Worm (Caenorhabditis elegans) whole organism, late embryonic: ENCODE results near the gene H39E20.1.
A peak's percentile ranks its signal among the peaks of the same experiment; 100 is the strongest.
"Not testable (repeated sequence)": the region's sequence is repeated elsewhere in the genome, so short reads cannot be mapped to it uniquely, and the experiment has no call there.

Experiments used
- C08G9.2 ChIP-seq: sonication (generic microtip); optimal IDR thresholded peaks from 2 replicates; lab custom pipeline; 2016; ENCODE audit warnings: mild to moderate bottlenecking, missing genetic modification characterization, moderate library complexity, missing compliant biosample characterization
- C38D4.7 ChIP-seq: fragments of 200-800 bp; sonication (Bioruptor generic); optimal IDR thresholded peaks from 2 replicates; lab custom pipeline; 2018; ENCODE audit warnings: mild to moderate bottlenecking, missing genetic modification characterization, moderate library complexity, missing compliant biosample characterization
- F13H6.1 ChIP-seq: sonication (generic microtip); optimal IDR thresholded peaks from 2 replicates; lab custom pipeline; 2016; ENCODE audit warnings: missing genetic modification characterization, missing compliant biosample characterization
- K02D7.2 ChIP-seq: sonication (generic microtip); optimal IDR thresholded peaks from 2 replicates; lab custom pipeline; 2017; ENCODE audit warnings: mild to moderate bottlenecking, missing genetic modification characterization, missing compliant biosample characterization
- K09A11.1 ChIP-seq: sonication (generic microtip); optimal IDR thresholded peaks from 2 replicates; lab custom pipeline; 2017; ENCODE audit warnings: antibody characterized with exemption, mild to moderate bottlenecking, missing genetic modification characterization, missing compliant biosample characterization; ENCODE audit not compliant: insufficient read depth
- T23F11.4 ChIP-seq: fragments of 200-800 bp; sonication (Bioruptor generic); optimal IDR thresholded peaks from 2 replicates; lab custom pipeline; 2018; ENCODE audit warnings: mild to moderate bottlenecking, missing genetic modification characterization, missing compliant biosample characterization
- ahr-1 ChIP-seq: sonication (generic microtip); optimal IDR thresholded peaks from 2 replicates; lab custom pipeline; 2016; ENCODE audit warnings: missing genetic modification characterization, missing compliant biosample characterization
- ceh-24 ChIP-seq: sonication (generic microtip); optimal IDR thresholded peaks from 2 replicates; lab custom pipeline; 2016; ENCODE audit warnings: mild to moderate bottlenecking, missing genetic modification characterization, missing compliant biosample characterization
- ceh-30 ChIP-seq: fragments of 150-350 bp; optimal IDR thresholded peaks from 2 replicates; lab custom pipeline; 2014; ENCODE audit warnings: missing biosample characterization, missing genetic modification characterization
- ceh-31 ChIP-seq: sonication (generic microtip); optimal IDR thresholded peaks from 2 replicates; lab custom pipeline; 2016; ENCODE audit warnings: missing genetic modification characterization, missing compliant biosample characterization
- ceh-34 ChIP-seq: sonication (generic microtip); optimal IDR thresholded peaks from 2 replicates; lab custom pipeline; 2016; ENCODE audit warnings: mild to moderate bottlenecking, missing genetic modification characterization, missing compliant biosample characterization
- ceh-45 ChIP-seq: fragments of 200-800 bp; sonication (Bioruptor generic); IDR thresholded peaks from 2 replicates; pipeline ENCODE4 v1.3.6; 2022; ENCODE audit warnings: missing genetic modification reagents, missing genetic modification characterization, missing compliant biosample characterization
- ceh-6 ChIP-seq: fragments of 200-800 bp; sonication (Bioruptor generic); optimal IDR thresholded peaks from 2 replicates; lab custom pipeline; 2018; ENCODE audit warnings: mild to moderate bottlenecking, missing genetic modification characterization, missing compliant biosample characterization
- ceh-9 ChIP-seq: sonication (generic microtip); optimal IDR thresholded peaks from 2 replicates; lab custom pipeline; 2016; ENCODE audit warnings: mild to moderate bottlenecking, missing genetic modification characterization, inconsistent platforms, missing compliant biosample characterization
- elt-2 ChIP-seq: sonication (generic microtip); optimal IDR thresholded peaks from 2 replicates; lab custom pipeline; 2016; ENCODE audit warnings: missing genetic modification reagents, missing genetic modification characterization, missing compliant biosample characterization
- ets-4 ChIP-seq: sonication (generic microtip); optimal IDR thresholded peaks from 2 replicates; lab custom pipeline; 2016; ENCODE audit warnings: missing genetic modification characterization, missing compliant biosample characterization
- fkh-10 ChIP-seq: fragments of 150-350 bp; optimal IDR thresholded peaks from 2 replicates; lab custom pipeline; 2014; ENCODE audit warnings: missing biosample characterization, missing genetic modification reagents, missing genetic modification characterization
- gmeb-2 ChIP-seq: sonication (generic microtip); optimal IDR thresholded peaks from 2 replicates; lab custom pipeline; 2016; ENCODE audit warnings: missing genetic modification characterization, inconsistent platforms, missing compliant biosample characterization
- hlh-15 ChIP-seq: sonication (generic microtip); optimal IDR thresholded peaks from 2 replicates; lab custom pipeline; 2016; ENCODE audit warnings: missing genetic modification characterization, missing compliant biosample characterization
- hlh-8 ChIP-seq: sonication (generic microtip); optimal IDR thresholded peaks from 2 replicates; lab custom pipeline; 2016; ENCODE audit warnings: missing genotype, missing genetic modification characterization, missing compliant biosample characterization
- lim-6 ChIP-seq: sonication (generic microtip); optimal IDR thresholded peaks from 2 replicates; lab custom pipeline; 2016; ENCODE audit warnings: missing genetic modification characterization, missing compliant biosample characterization
- lin-11 ChIP-seq: fragments of 200-800 bp; sonication (Bioruptor generic); optimal IDR thresholded peaks from 2 replicates; lab custom pipeline; 2018; ENCODE audit warnings: mild to moderate bottlenecking, missing genetic modification characterization, missing compliant biosample characterization
- nhr-11 ChIP-seq: fragments of 150-350 bp; optimal IDR thresholded peaks from 2 replicates; lab custom pipeline; 2014; ENCODE audit warnings: missing biosample characterization, missing genetic modification characterization
- npax-4 ChIP-seq: sonication (generic microtip); optimal IDR thresholded peaks from 2 replicates; lab custom pipeline; 2016; ENCODE audit warnings: missing genetic modification characterization, missing compliant biosample characterization
- odd-2 ChIP-seq: sonication (generic microtip); optimal IDR thresholded peaks from 2 replicates; lab custom pipeline; 2017; ENCODE audit warnings: antibody characterized with exemption, mild to moderate bottlenecking, missing genetic modification characterization, missing compliant biosample characterization
- pag-3 ChIP-seq: sonication (generic microtip); optimal IDR thresholded peaks from 2 replicates; lab custom pipeline; 2016; ENCODE audit warnings: missing compliant biosample characterization, missing genetic modification characterization, borderline replicate concordance
- pha-2 ChIP-seq: sonication (generic microtip); optimal IDR thresholded peaks from 2 replicates; lab custom pipeline; 2017; ENCODE audit warnings: mild to moderate bottlenecking, missing genetic modification characterization, missing compliant biosample characterization
- rnt-1 ChIP-seq: sonication (generic microtip); optimal IDR thresholded peaks from 2 replicates; lab custom pipeline; 2016; ENCODE audit warnings: missing genetic modification characterization, missing compliant biosample characterization
- sox-4 ChIP-seq: sonication (generic microtip); optimal IDR thresholded peaks from 2 replicates; lab custom pipeline; 2017; ENCODE audit warnings: mild to moderate bottlenecking, missing genetic modification characterization, inconsistent platforms, missing compliant biosample characterization
- syd-9 ChIP-seq: sonication (generic microtip); optimal IDR thresholded peaks from 2 replicates; lab custom pipeline; 2016; ENCODE audit warnings: mild to moderate bottlenecking, missing genetic modification characterization, moderate library complexity, missing compliant biosample characterization
- tbx-2 ChIP-seq: sonication (generic microtip); optimal IDR thresholded peaks from 2 replicates; lab custom pipeline; 2016; ENCODE audit warnings: missing genetic modification characterization, missing compliant biosample characterization
- tbx-7 ChIP-seq: sonication (generic microtip); optimal IDR thresholded peaks from 2 replicates; lab custom pipeline; 2016; ENCODE audit warnings: missing genotype, missing genetic modification characterization, missing compliant biosample characterization
- unc-3 ChIP-seq, 2 experiments: fragments of 200-800 bp in 1 of 2; sonication (Bioruptor generic) in 1 of 2; sonication (generic microtip) in 1 of 2; conservative IDR thresholded peaks in 1 of 2; optimal IDR thresholded peaks in 1 of 2; 2 replicates each; pipeline versions ENCODE4 v1.3.6 to Lab custom; 2016 to 2022; ENCODE audit warnings: missing compliant biosample characterization in 2 of 2, missing genetic modification characterization in 2 of 2, missing genetic modification reagents in 1 of 2
- unc-42 ChIP-seq: sonication (generic microtip); optimal IDR thresholded peaks from 2 replicates; lab custom pipeline; 2016; ENCODE audit warnings: missing genotype, missing genetic modification characterization, missing compliant biosample characterization
- unc-86 ChIP-seq: sonication (generic microtip); optimal IDR thresholded peaks from 2 replicates; lab custom pipeline; 2016; ENCODE audit warnings: missing genetic modification characterization, missing compliant biosample characterization
- ztf-16 ChIP-seq: sonication (generic microtip); optimal IDR thresholded peaks from 2 replicates; lab custom pipeline; 2017; ENCODE audit warnings: missing genetic modification characterization, missing compliant biosample characterization

H39E20.1 gene

ce11 chrX:1379391-1379790, 18.0 kb downstream of the H39E20.1 start (continued):
- TF ChIP-seq ztf-16 = peak; percentile 84
- peak; percentile 68 for TF ChIP-seq ceh-31
- no peak for TF ChIP-seq K09A11.1 (tag; lab: Kevin White, UChicago)
- TF ChIP-seq F13H6.1 = peak; percentile 58
- TF ChIP-seq pha-2 (tag; lab: Kevin White, UChicago) = peak; percentile 81
- no peak for TF ChIP-seq nhr-11 (tag; lab: Kevin White, UChicago)
- peak; percentile 76 for TF ChIP-seq lin-11 (tag; lab: Kevin White, UChicago)
- peak; percentile 80 for TF ChIP-seq tbx-2 (tag; lab: Kevin White, UChicago)
- peak; percentile 53 for TF ChIP-seq tbx-7 (tag; lab: Kevin White, UChicago)
- peak; percentile 32 for TF ChIP-seq ceh-9 (tag; lab: Kevin White, UChicago)
- TF ChIP-seq ceh-45 (GFP tag; lab: Robert Waterston, UW) = peak; percentile 72
- peak; percentile 78 for TF ChIP-seq C38D4.7 (GFP tag; lab: Kevin White, UChicago)
- TF ChIP-seq ets-4 = peak; percentile 62
- peak; percentile 17 for TF ChIP-seq ceh-30 (tag; lab: Kevin White, UChicago)
- TF ChIP-seq fkh-10 (GFP tag; lab: Kevin White, UChicago) = peak; percentile 16
- TF ChIP-seq ceh-34 (tag; lab: Kevin White, UChicago) = peak; percentile 89
- TF ChIP-seq lim-6 (tag; lab: Kevin White, UChicago) = peak; percentile 79
- TF ChIP-seq C08G9.2 = peak; percentile 82
- peak; percentile 56 for TF ChIP-seq hlh-8 (tag; lab: Kevin White, UChicago)
- TF ChIP-seq sox-4 = peak; percentile 87
- peak; percentile 53 for TF ChIP-seq npax-4 (tag; lab: Kevin White, UChicago)
- TF ChIP-seq syd-9 (tag; lab: Kevin White, UChicago) = peak; percentile 83
- peak; percentile 56 for TF ChIP-seq ahr-1 (tag; lab: Kevin White, UChicago)
- peak; percentile 85 for TF ChIP-seq gmeb-2 (tag; lab: Kevin White, UChicago)

- peak; percentile 21; the same call in 1 of the 2 replicates for TF ChIP-seq unc-3 (GFP tag; conservative IDR thresholded peaks at IDR 0.05; lab: Robert Waterston, UW)
- TF ChIP-seq unc-3 (tag; optimal IDR thresholded peaks at IDR 0.05; lab: Kevin White, UChicago) = not testable (repeated sequence)
Observed at ce11 chrX:1375071-1375470, 22.3 kb downstream of the H39E20.1 start.

ce11 chrX:1372464-1372863, 25.0 kb downstream of the H39E20.1 start:
- no peak for TF ChIP-seq syd-9 (tag; lab: Kevin White, UChicago)
- TF ChIP-seq T23F11.4 (GFP tag; lab: Kevin White, UChicago) = no peak
- TF ChIP-seq unc-86 = no peak
- no peak for TF ChIP-seq K02D7.2 (tag; lab: Kevin White, UChicago)
- no peak for TF ChIP-seq gmeb-2 (tag; lab: Kevin White, UChicago)
- TF ChIP-seq ceh-24 (tag; lab: Kevin White, UChicago) = no peak
- no peak for TF ChIP-seq ceh-9 (tag; lab: Kevin White, UChicago)
- no peak for TF ChIP-seq ceh-6 (GFP tag; lab: Kevin White, UChicago)
- no peak for TF ChIP-seq tbx-2 (tag; lab: Kevin White, UChicago)
- TF ChIP-seq lin-11 (tag; lab: Kevin White, UChicago) = no peak
- TF ChIP-seq odd-2 (tag; lab: Kevin White, UChicago) = no peak
- no peak for TF ChIP-seq pha-2 (tag; lab: Kevin White, UChicago)
- no peak for TF ChIP-seq hlh-15 (tag; lab: Kevin White, UChicago)
- TF ChIP-seq ceh-34 (tag; lab: Kevin White, UChicago) = no peak
- TF ChIP-seq lim-6 (tag; lab: Kevin White, UChicago) = no peak
- TF ChIP-seq pag-3 = no peak
- TF ChIP-seq unc-42 (tag; lab: Kevin White, UChicago) = no peak
- no peak for TF ChIP-seq rnt-1 (tag; lab: Kevin White, UChicago)
- TF ChIP-seq tbx-7 (tag; lab: Kevin White, UChicago) = no peak

- TF ChIP-seq syd-9 (tag; lab: Kevin White, UChicago) (no peak), elt-2 (tag; lab: Kevin White, UChicago) (peak; percentile 27)
Observed at ce11 chrX:1371688-1372087, 25.7 kb downstream of the H39E20.1 start, which contains the start of gene fbxa-190. Gene fbxa-190, plus strand, starts transcription at chrX:1372012.
